Worm (Caenorhabditis elegans): ENCODE results near the gene rhr-1.
"Not testable (repeated sequence)": the region's sequence is repeated elsewhere in the genome, so short reads cannot be mapped to it uniquely, and the experiment has no call there.

ce11 chrV:5468489-5468888 is 40.5 kb downstream of the rhr-1 start, which contains the start of gene ZC317.6:
- TF ChIP-seq ama-1 (optimal IDR thresholded peaks at IDR 0.05); pqm-1 (tag; optimal IDR thresholded peaks at IDR 0.05); lin-11 (tag; optimal IDR thresholded peaks at IDR 0.05); ceh-45 (GFP tag; IDR thresholded peaks at IDR 0.05): not testable (repeated sequence)
